Worm (Caenorhabditis elegans): ENCODE data around the gene srw-144.

DNA sequence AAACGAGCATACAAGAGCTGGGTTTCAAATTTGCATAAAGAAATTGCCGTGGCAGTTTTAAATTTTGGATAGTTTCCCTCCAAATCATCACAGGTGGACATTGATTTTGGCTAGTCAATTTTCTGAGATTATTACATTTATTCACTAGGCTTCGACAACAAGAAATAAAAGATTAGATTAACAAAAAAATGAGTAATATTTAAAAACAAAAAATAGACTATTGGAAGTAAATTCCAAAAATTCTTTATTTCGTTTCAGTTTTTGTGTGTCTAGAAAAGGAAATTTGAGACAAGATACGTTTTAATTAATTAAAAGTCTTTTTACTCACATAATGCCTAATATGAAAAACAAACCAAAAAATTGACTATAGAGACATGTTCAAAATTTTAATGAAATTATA is 2.6 kb downstream of the srw-144 start, which contains the start of gene srw-142:
- TF ChIP-seq W03F9.2 (tag; optimal IDR thresholded peaks at IDR 0.05) (no peak), dao-5 (tag; optimal IDR thresholded peaks at IDR 0.05) (no peak), him-1 (tag; optimal IDR thresholded peaks at IDR 0.05) (no peak)
